Fruit fly (Drosophila melanogaster) whole organism, embryonic: ENCODE data around the gene Cyp6d4.

Experiments
- Antp ChIP-seq: fragments of 200-800 bp; sonication (Bioruptor generic); optimal IDR thresholded peaks from 3 replicates; lab custom pipeline; 2016; ENCODE audit warnings: missing biosample characterization, missing genetic modification characterization
- BEAF-32 ChIP-seq: fragments of 200-800 bp; sonication (Bioruptor generic); optimal IDR thresholded peaks from 3 replicates; lab custom pipeline; 2017; ENCODE audit warnings: missing biosample characterization, missing genetic modification characterization, mild to moderate bottlenecking, moderate library complexity, missing genetic modification reagents
- CG10462 ChIP-seq: fragments of 200-800 bp; sonication (Bioruptor generic); optimal IDR thresholded peaks from 2 replicates; lab custom pipeline; 2016; ENCODE audit warnings: missing biosample characterization, missing genetic modification characterization
- CG11504 ChIP-seq: fragments of 200-800 bp; sonication (Bioruptor generic); optimal IDR thresholded peaks from 3 replicates; lab custom pipeline; 2019; ENCODE audit warnings: missing biosample characterization, mild to moderate bottlenecking, missing genetic modification characterization, moderate library complexity
- CG12299 ChIP-seq: fragments of 200-800 bp; sonication (Bioruptor generic); optimal IDR thresholded peaks from 2 replicates; lab custom pipeline; 2018; ENCODE audit warnings: missing biosample characterization, mild to moderate bottlenecking, missing genetic modification characterization
- CG12744 ChIP-seq: fragments of 200-800 bp; sonication (Bioruptor generic); optimal IDR thresholded peaks from 2 replicates; lab custom pipeline; 2016; ENCODE audit warnings: missing biosample characterization, missing genetic modification characterization
- CG12769 ChIP-seq: fragments of 200-800 bp; sonication (Bioruptor generic); optimal IDR thresholded peaks from 2 replicates; lab custom pipeline; 2019; ENCODE audit warnings: missing biosample characterization, mild to moderate bottlenecking, missing genetic modification characterization, moderate library complexity
- CG14014 ChIP-seq: fragments of 200-800 bp; sonication (Bioruptor generic); IDR thresholded peaks from 2 replicates; pipeline ENCODE4 v1.3.6; 2022; ENCODE audit warnings: missing biosample characterization, missing genetic modification characterization
- CG15514 ChIP-seq: fragments of 200-800 bp; sonication (Bioruptor generic); optimal IDR thresholded peaks from 3 replicates; lab custom pipeline; 2017; ENCODE audit warnings: missing biosample characterization, missing genetic modification characterization, mild to moderate bottlenecking, moderate library complexity, missing genetic modification reagents
- CG17186 ChIP-seq: fragments of 200-800 bp; sonication (Bioruptor generic); optimal IDR thresholded peaks from 3 replicates; lab custom pipeline; 2017; ENCODE audit warnings: missing biosample characterization, missing genetic modification reagents, missing genetic modification characterization
- CG17612 ChIP-seq: fragments of 200-800 bp; sonication (Bioruptor generic); IDR thresholded peaks from 2 replicates; pipeline ENCODE4 v1.3.6; 2022; ENCODE audit warnings: missing biosample characterization, missing genetic modification characterization
- CG3281 ChIP-seq: fragments of 200-800 bp; sonication (Bioruptor generic); optimal IDR thresholded peaks from 3 replicates; lab custom pipeline; 2017; ENCODE audit warnings: missing biosample characterization, mild to moderate bottlenecking, missing genetic modification characterization
- CG33213 ChIP-seq: fragments of 200-800 bp; sonication (Bioruptor generic); optimal IDR thresholded peaks from 3 replicates; lab custom pipeline; 2016; ENCODE audit warnings: missing biosample characterization, missing genetic modification characterization
- CG4404 ChIP-seq: fragments of 200-800 bp; sonication (Bioruptor generic); IDR thresholded peaks from 2 replicates; pipeline ENCODE4 v1.3.6; 2022; ENCODE audit warnings: missing biosample characterization, missing genetic modification characterization
- CG4854 ChIP-seq: fragments of 200-800 bp; sonication (Bioruptor generic); optimal IDR thresholded peaks from 2 replicates; lab custom pipeline; 2016; ENCODE audit warnings: missing biosample characterization, missing genetic modification characterization, inconsistent platforms
- CG6683 ChIP-seq: fragments of 200-800 bp; sonication (Bioruptor generic); optimal IDR thresholded peaks from 2 replicates; lab custom pipeline; 2017; ENCODE audit warnings: missing biosample characterization, mild to moderate bottlenecking, missing genetic modification characterization, missing genetic modification reagents
- CG6765 ChIP-seq: fragments of 200-800 bp; sonication (Bioruptor generic); optimal IDR thresholded peaks from 3 replicates; lab custom pipeline; 2017; ENCODE audit warnings: missing biosample characterization, mild to moderate bottlenecking, missing genetic modification characterization
- CG8281 ChIP-seq: fragments of 200-800 bp; sonication (Bioruptor generic); optimal IDR thresholded peaks from 2 replicates; lab custom pipeline; 2018; ENCODE audit warnings: missing biosample characterization, mild to moderate bottlenecking, missing genetic modification characterization, moderate library complexity
- CG8290 ChIP-seq, 3 experiments: fragments of 200-800 bp; sonication (Bioruptor generic); optimal IDR thresholded peaks; 2 replicates each; lab custom pipeline; 2016 to 2019; ENCODE audit warnings: missing biosample characterization in 3 of 3, missing genetic modification characterization in 3 of 3, mild to moderate bottlenecking in 2 of 3, moderate library complexity in 1 of 3
- CTCF ChIP-seq: fragments of 200-800 bp; sonication (Bioruptor generic); optimal IDR thresholded peaks from 2 replicates; lab custom pipeline; 2017; ENCODE audit warnings: missing biosample characterization, mild to moderate bottlenecking, missing genetic modification characterization, moderate library complexity
- GATAe ChIP-seq: fragments of 200-800 bp; sonication (Bioruptor generic); conservative IDR thresholded peaks from 2 replicates; pipeline ENCODE4 v1.3.6; 2022; ENCODE audit warnings: missing biosample characterization, missing genetic modification characterization
- HHEX ChIP-seq: fragments of 200-800 bp; sonication (Bioruptor generic); optimal IDR thresholded peaks from 3 replicates; lab custom pipeline; 2017; ENCODE audit warnings: missing biosample characterization, mild to moderate bottlenecking, missing genetic modification characterization, missing genetic modification reagents
- HmgZ ChIP-seq: fragments of 200-800 bp; sonication (Bioruptor generic); optimal IDR thresholded peaks from 2 replicates; lab custom pipeline; 2018; ENCODE audit warnings: missing biosample characterization, mild to moderate bottlenecking, missing genetic modification characterization
- Jarid2 ChIP-seq: fragments of 200-800 bp; sonication (Bioruptor generic); optimal IDR thresholded peaks from 3 replicates; lab custom pipeline; 2017; ENCODE audit warnings: mild to moderate bottlenecking, missing biosample characterization, missing genetic modification reagents, missing genetic modification characterization
- MTF-1 ChIP-seq: fragments of 200-800 bp; sonication (Bioruptor generic); optimal IDR thresholded peaks from 2 replicates; lab custom pipeline; 2018; ENCODE audit warnings: missing biosample characterization, mild to moderate bottlenecking, missing genetic modification characterization, borderline replicate concordance
- NC2β ChIP-seq: fragments of 200-800 bp; sonication (Bioruptor generic); optimal IDR thresholded peaks from 2 replicates; lab custom pipeline; 2016; ENCODE audit warnings: missing biosample characterization, missing genetic modification characterization
- Oaz ChIP-seq: fragments of 200-800 bp; sonication (Bioruptor generic); IDR thresholded peaks from 2 replicates; pipeline ENCODE4 v1.3.6; 2022; ENCODE audit warnings: missing biosample characterization, missing genetic modification characterization
- Side ChIP-seq: fragments of 200-800 bp; sonication (Bioruptor generic); optimal IDR thresholded peaks from 2 replicates; lab custom pipeline; 2016; ENCODE audit warnings: missing biosample characterization, missing genetic modification characterization
- Sry-β ChIP-seq: fragments of 200-800 bp; sonication (Bioruptor generic); optimal IDR thresholded peaks from 2 replicates; lab custom pipeline; 2018; ENCODE audit warnings: missing biosample characterization, mild to moderate bottlenecking, missing genetic modification characterization, moderate library complexity
- Sry-δ ChIP-seq: fragments of 200-800 bp; sonication (Bioruptor generic); optimal IDR thresholded peaks from 2 replicates; lab custom pipeline; 2016; ENCODE audit warnings: missing biosample characterization, missing genetic modification characterization
- Usf ChIP-seq: fragments of 200-800 bp; sonication (Bioruptor generic); optimal IDR thresholded peaks from 2 replicates; lab custom pipeline; 2017; ENCODE audit warnings: missing genotype, missing biosample characterization, missing genetic modification characterization
- bab2 ChIP-seq: fragments of 200-800 bp; sonication (Bioruptor generic); optimal IDR thresholded peaks from 2 replicates; lab custom pipeline; 2016; ENCODE audit warnings: missing biosample characterization, missing genetic modification characterization
- bigmax ChIP-seq: fragments of 200-800 bp; sonication (Bioruptor generic); optimal IDR thresholded peaks from 2 replicates; lab custom pipeline; 2018; ENCODE audit warnings: missing biosample characterization, mild to moderate bottlenecking, missing genetic modification characterization
- br ChIP-seq: fragments of >200 bp; optimal IDR thresholded peaks from 2 replicates; lab custom pipeline; 2017
- en ChIP-seq: fragments of 200-800 bp; sonication (Bioruptor generic); optimal IDR thresholded peaks from 2 replicates; lab custom pipeline; 2016; ENCODE audit warnings: missing biosample characterization, missing genetic modification characterization
- hkb ChIP-seq, 2 experiments: fragments of 200-800 bp in 1 of 2; fragments of >200 bp in 1 of 2; sonication (Bioruptor generic) in 1 of 2; IDR thresholded peaks in 1 of 2; optimal IDR thresholded peaks in 1 of 2; 2 replicates each; pipeline versions ENCODE4 v1.3.6 to Lab custom; 2017 to 2022; ENCODE audit warnings: missing biosample characterization in 1 of 2, missing genetic modification characterization in 1 of 2
- insv ChIP-seq, 2 experiments: fragments of 200-800 bp; sonication (Bioruptor generic); optimal IDR thresholded peaks; 3 replicates each; lab custom pipeline; 2016 to 2018; ENCODE audit warnings: missing biosample characterization in 2 of 2, missing genetic modification characterization in 2 of 2
- kay ChIP-seq: fragments of 200-800 bp; sonication (Bioruptor generic); optimal IDR thresholded peaks from 2 replicates; lab custom pipeline; 2016; ENCODE audit warnings: missing biosample characterization, missing genetic modification characterization
- nau ChIP-seq: fragments of 200-800 bp; sonication (Bioruptor generic); optimal IDR thresholded peaks from 3 replicates; lab custom pipeline; 2017; ENCODE audit warnings: missing biosample characterization, mild to moderate bottlenecking, missing genetic modification characterization, missing genetic modification reagents
- nerfin-2 ChIP-seq: fragments of 200-800 bp; sonication (Bioruptor generic); IDR thresholded peaks from 2 replicates; pipeline ENCODE4 v1.3.6; 2022; ENCODE audit warnings: missing biosample characterization, missing genetic modification characterization; ENCODE audit not compliant: partially characterized antibody
- nom ChIP-seq: fragments of 200-800 bp; sonication (Bioruptor generic); optimal IDR thresholded peaks from 2 replicates; lab custom pipeline; 2017; ENCODE audit warnings: missing biosample characterization, missing genetic modification characterization, mild to moderate bottlenecking, moderate library complexity, missing genetic modification reagents
- onecut ChIP-seq: fragments of 200-800 bp; sonication (Bioruptor generic); IDR thresholded peaks from 2 replicates; pipeline ENCODE4 v1.3.6; 2022; ENCODE audit warnings: missing biosample characterization, missing genetic modification characterization
- p53 ChIP-seq: fragments of 200-800 bp; sonication (Bioruptor generic); optimal IDR thresholded peaks from 2 replicates; lab custom pipeline; 2016; ENCODE audit warnings: missing biosample characterization, missing genetic modification characterization
- run ChIP-seq: fragments of 200-800 bp; sonication (Bioruptor generic); optimal IDR thresholded peaks from 3 replicates; lab custom pipeline; 2018; ENCODE audit warnings: missing biosample characterization, mild to moderate bottlenecking, missing genetic modification characterization
- sc ChIP-seq, 3 experiments: fragments of >200 bp in 2 of 3; fragments of 200-800 bp in 1 of 3; sonication (Bioruptor generic) in 1 of 3; optimal IDR thresholded peaks; 2 replicates in 2 of 3; 3 replicates in 1 of 3; lab custom pipeline; 2017; ENCODE audit warnings: mild to moderate bottlenecking in 1 of 3, missing biosample characterization in 1 of 3, missing genetic modification characterization in 1 of 3, missing genetic modification reagents in 1 of 3
- scrt ChIP-seq: fragments of 200-800 bp; sonication (Bioruptor generic); optimal IDR thresholded peaks from 2 replicates; lab custom pipeline; 2018; ENCODE audit warnings: missing biosample characterization, mild to moderate bottlenecking, missing genetic modification characterization, moderate library complexity
- so ChIP-seq: fragments of 200-800 bp; sonication (Bioruptor generic); IDR thresholded peaks from 3 replicates; pipeline ENCODE4 v1.3.6; 2022; ENCODE audit warnings: missing biosample characterization, missing genetic modification characterization
- sob ChIP-seq: fragments of 200-800 bp; sonication (Bioruptor generic); IDR thresholded peaks from 2 replicates; pipeline ENCODE4 v1.3.6; 2022; ENCODE audit warnings: missing biosample characterization, missing genetic modification characterization
- sr ChIP-seq: fragments of 200-800 bp; sonication (Bioruptor generic); IDR thresholded peaks from 3 replicates; pipeline ENCODE4 v1.3.6; 2022; ENCODE audit warnings: missing biosample characterization, missing genetic modification characterization
- usp ChIP-seq: fragments of >200 bp; optimal IDR thresholded peaks from 2 replicates; lab custom pipeline; 2017; ENCODE audit warnings: missing biosample characterization, missing genetic modification characterization

The Cyp6d4 gene

dm6 chr3R:22673528-22673959 lies 24.6 kb upstream of the Cyp6d4 start (continued):
- TF ChIP-seq usp (GFP tag; lab: Kevin White, UChicago) (no peak), p53 (GFP tag; lab: Kevin White, UChicago) (peak; percentile 42), CG10462 (GFP tag; lab: Kevin White, UChicago) (peak; percentile 59), Jarid2 (GFP tag; lab: Kevin White, UChicago) (peak; percentile 5), scrt (GFP tag; lab: Kevin White, UChicago) (no peak), Antp (GFP tag; lab: Kevin White, UChicago) (peak; percentile 66), CG11504 (tag; lab: Kevin White, UChicago) (no peak), CG8281 (tag; lab: Kevin White, UChicago) (peak; percentile 30), nom (GFP tag; lab: Kevin White, UChicago) (peak; percentile 30), CG12299 (tag; lab: Kevin White, UChicago) (no peak), CG12744 (GFP tag; lab: Kevin White, UChicago) (peak; percentile 55), nau (GFP tag; lab: Kevin White, UChicago) (no peak), Sry-β (GFP tag; lab: Kevin White, UChicago) (peak; percentile 5), MTF-1 (GFP tag; lab: Kevin White, UChicago) (no peak), CG6683 (no peak), Oaz (GFP tag; lab: Robert Waterston, UW) (no peak), en (GFP tag; lab: Kevin White, UChicago) (peak; percentile 64), BEAF-32 (GFP tag; lab: Kevin White, UChicago) (no peak), bigmax (GFP tag; lab: Kevin White, UChicago) (no peak), nerfin-2 (no peak), HmgZ (tag; lab: Kevin White, UChicago) (peak; percentile 51), NC2β (GFP tag; lab: Kevin White, UChicago) (peak; percentile 82), CG4404 (GFP tag; lab: Robert Waterston, UW) (peak; percentile 82), Usf (peak; percentile 75), CG12769 (tag; lab: Kevin White, UChicago) (peak; percentile 39), CG17612 (GFP tag; lab: Robert Waterston, UW) (no peak), Sry-δ (peak; percentile 32), run (no peak), br (lab: Kevin White, UChicago) (no peak), CG15514 (GFP tag; lab: Kevin White, UChicago) (no peak), sob (0 out of 2 replicates have a peak, but pooled peaks have one; percentile 7), Side (GFP tag; lab: Kevin White, UChicago) (peak; percentile 79), CTCF (GFP tag; lab: Kevin White, UChicago) (no peak), CG3281 (GFP tag; lab: Kevin White, UChicago) (peak; percentile 57), HHEX (peak; percentile 57), onecut (GFP tag; lab: Robert Waterston, UW) (peak; percentile 26; the same call in 1 of the 2 replicates), bab2 (GFP tag; lab: Kevin White, UChicago) (peak; percentile 73), kay (GFP tag; lab: Kevin White, UChicago) (peak; percentile 41), sr (no peak), so (GFP tag; lab: Robert Waterston, UW) (no peak), GATAe (GFP tag; lab: Robert Waterston, UW) (peak; percentile 75), insv (GFP tag; optimal IDR thresholded peaks at IDR 0.05; lab: Kevin White, UChicago) (no peak), CG6765 (GFP tag; lab: Kevin White, UChicago) (no peak), CG14014 (GFP tag; lab: Robert Waterston, UW) (no peak), hkb (optimal IDR thresholded peaks at IDR 0.05; lab: Kevin White, UChicago) (no peak), hkb (GFP tag; IDR thresholded peaks at IDR 0.05; lab: Robert Waterston, UW) (peak; percentile 42; the same call in 1 of the 2 replicates), CG8290 (GFP tag; optimal IDR thresholded peaks at IDR 0.05; lab: Kevin White, UChicago) (peak; percentile 83), CG8290 (tag; optimal IDR thresholded peaks at IDR 0.05; lab: Kevin White, UChicago) (peak in 1 of 2 experiments; percentile 81), CG17186 (GFP tag; lab: Kevin White, UChicago) (peak; percentile 40), sc (optimal IDR thresholded peaks at IDR 0.05; lab: Kevin White, UChicago) (no peak), sc (GFP tag; optimal IDR thresholded peaks at IDR 0.05; lab: Kevin White, UChicago) (peak; percentile 75), CG33213 (GFP tag; lab: Kevin White, UChicago) (peak; percentile 50), CG4854 (GFP tag; lab: Kevin White, UChicago) (peak; percentile 13)
